Fruit fly (Drosophila melanogaster) whole organism, pupa: ENCODE measurements around the gene CG5194.

Experiments used
- CG10348 ChIP-seq: fragments of 200-800 bp; sonication (Bioruptor generic); IDR thresholded peaks from 2 replicates; pipeline ENCODE4 v1.3.6; 2022; ENCODE audit warnings: missing biosample characterization, missing genetic modification characterization
- CG12605 ChIP-seq: fragments of 200-800 bp; sonication (Bioruptor generic); IDR thresholded peaks from 2 replicates; pipeline ENCODE4 v1.3.6; 2022; ENCODE audit warnings: missing biosample characterization, missing genetic modification characterization
- CG13204 ChIP-seq: fragments of 200-800 bp; sonication (Bioruptor generic); optimal IDR thresholded peaks from 2 replicates; lab custom pipeline; 2018; ENCODE audit warnings: missing biosample characterization, mild to moderate bottlenecking, missing genetic modification characterization, moderate library complexity
- CG15710 ChIP-seq: fragments of 200-800 bp; sonication (Bioruptor generic); optimal IDR thresholded peaks from 2 replicates; lab custom pipeline; 2018; ENCODE audit warnings: missing biosample characterization, mild to moderate bottlenecking, missing genetic modification characterization, moderate library complexity
- CG17806 ChIP-seq: fragments of 200-800 bp; sonication (Bioruptor generic); optimal IDR thresholded peaks from 2 replicates; lab custom pipeline; 2018; ENCODE audit warnings: missing biosample characterization, mild to moderate bottlenecking, missing genetic modification characterization, moderate library complexity
- CG32121 ChIP-seq: fragments of 200-800 bp; sonication (Bioruptor generic); IDR thresholded peaks from 2 replicates; pipeline ENCODE4 v1.3.6; 2022; ENCODE audit warnings: missing biosample characterization, missing genetic modification characterization
- CG34367 ChIP-seq: fragments of 200-800 bp; sonication (Bioruptor generic); optimal IDR thresholded peaks from 2 replicates; lab custom pipeline; 2018; ENCODE audit warnings: missing biosample characterization, mild to moderate bottlenecking, missing genetic modification characterization
- CG4496 ChIP-seq: fragments of 200-800 bp; sonication (Bioruptor generic); IDR thresholded peaks from 3 replicates; pipeline ENCODE4 v1.3.6; 2022; ENCODE audit warnings: missing biosample characterization, missing genetic modification characterization
- CG8159 ChIP-seq: fragments of 200-800 bp; sonication (Bioruptor generic); optimal IDR thresholded peaks from 3 replicates; lab custom pipeline; 2018; ENCODE audit warnings: missing biosample characterization, mild to moderate bottlenecking, missing genetic modification characterization, moderate library complexity
- CG8301 ChIP-seq: fragments of 200-800 bp; sonication (Bioruptor generic); optimal IDR thresholded peaks from 2 replicates; lab custom pipeline; 2018; ENCODE audit warnings: missing biosample characterization, mild to moderate bottlenecking, missing genetic modification characterization
- CG9948 ChIP-seq: fragments of 200-800 bp; sonication (Bioruptor generic); optimal IDR thresholded peaks from 2 replicates; lab custom pipeline; 2018; ENCODE audit warnings: missing biosample characterization, mild to moderate bottlenecking, missing genetic modification characterization, moderate library complexity
- D1 ChIP-seq: fragments of 200-800 bp; sonication (Bioruptor generic); optimal IDR thresholded peaks from 2 replicates; lab custom pipeline; 2018; ENCODE audit warnings: missing biosample characterization, mild to moderate bottlenecking, missing genetic modification characterization, moderate library complexity
- EcR ChIP-seq: fragments of 200-800 bp; sonication (Bioruptor generic); optimal IDR thresholded peaks from 3 replicates; lab custom pipeline; 2019; ENCODE audit warnings: missing biosample characterization, missing genetic modification characterization, mild to moderate bottlenecking, moderate library complexity, missing genetic modification reagents
- Ets98B ChIP-seq: fragments of 200-800 bp; sonication (Bioruptor generic); IDR thresholded peaks from 2 replicates; pipeline ENCODE4 v1.3.6; 2022; ENCODE audit warnings: missing biosample characterization, missing genetic modification characterization
- Pif1A ChIP-seq: fragments of 200-800 bp; sonication (Bioruptor generic); optimal IDR thresholded peaks from 3 replicates; lab custom pipeline; 2016; ENCODE audit warnings: missing biosample characterization, missing genetic modification characterization
- Pif1B ChIP-seq: fragments of 200-800 bp; sonication (Bioruptor generic); optimal IDR thresholded peaks from 3 replicates; lab custom pipeline; 2016; ENCODE audit warnings: missing biosample characterization, missing genetic modification characterization
- Snoo ChIP-seq: fragments of 200-800 bp; sonication (Bioruptor generic); optimal IDR thresholded peaks from 3 replicates; lab custom pipeline; 2017; ENCODE audit warnings: missing biosample characterization, mild to moderate bottlenecking, missing genetic modification characterization, inconsistent platforms
- fd96Ca ChIP-seq: fragments of 200-800 bp; sonication (Bioruptor generic); IDR thresholded peaks from 3 replicates; pipeline ENCODE4 v1.3.6; 2022; ENCODE audit warnings: missing biosample characterization, missing genetic modification characterization
- gl ChIP-seq: fragments of 200-800 bp; sonication (Bioruptor generic); optimal IDR thresholded peaks from 2 replicates; lab custom pipeline; 2018; ENCODE audit warnings: missing biosample characterization, mild to moderate bottlenecking, missing genetic modification characterization
- rn ChIP-seq: fragments of 200-800 bp; sonication (Bioruptor generic); IDR thresholded peaks from 2 replicates; pipeline ENCODE4 v1.3.6; 2022; ENCODE audit warnings: missing biosample characterization, missing genetic modification characterization

Gene CG5194

DNA sequence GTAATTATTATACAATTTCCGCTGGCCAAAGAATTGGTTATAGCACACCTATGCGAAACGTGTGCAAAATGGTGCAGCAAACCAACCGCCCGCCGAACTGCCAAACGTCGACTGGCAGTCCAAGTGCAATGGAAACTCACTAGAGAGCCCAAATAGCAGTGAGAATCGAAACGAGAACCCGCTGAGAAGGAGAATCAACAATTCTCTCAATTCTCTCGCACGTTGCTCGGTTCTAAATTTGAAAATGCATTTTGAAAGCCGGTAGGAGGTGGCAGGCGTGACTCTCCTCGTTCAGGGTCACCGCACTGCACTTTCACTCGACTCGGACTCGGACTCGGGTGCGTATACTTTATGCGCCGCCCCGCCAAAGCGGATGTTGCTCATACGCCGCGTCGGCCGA is 29.9 kb downstream of the CG5194 start, which contains the start of gene CG5644:
TSS of gene CG5644 (minus strand) at position 101 of the 400 bp plus-strand sequence.
- TF ChIP-seq CG32121 (GFP tag; lab: Robert Waterston, UW) (no peak), D1 (tag; lab: Kevin White, UChicago) (no peak)

dm6 chr3L:8978678-8979413 is 30.8 kb downstream of the CG5194 start:
- TF ChIP-seq CG13204 (GFP tag; lab: Kevin White, UChicago) (no peak), CG8301 (tag; lab: Kevin White, UChicago) (peak; percentile 3), CG4496 (peak; percentile 83; the same call in 2 of the 3 replicates), Snoo (tag; lab: Kevin White, UChicago) (no peak), CG12605 (peak; percentile 40), CG10348 (peak; percentile 47; the same call in 1 of the 2 replicates), CG9948 (tag; lab: Kevin White, UChicago) (peak; percentile 8), fd96Ca (peak; percentile 73; the same call in 2 of the 3 replicates), Ets98B (peak; percentile 74), CG32121 (GFP tag; lab: Robert Waterston, UW) (peak; percentile 84), CG8159 (tag; lab: Kevin White, UChicago) (no peak), EcR (GFP tag; lab: Kevin White, UChicago) (peak; percentile 70)

- TF ChIP-seq gl (tag; lab: Kevin White, UChicago) (no peak), Pif1A (GFP tag; lab: Kevin White, UChicago) (no peak), Snoo (tag; lab: Kevin White, UChicago) (peak; percentile 34), CG9948 (tag; lab: Kevin White, UChicago) (peak; percentile 47), CG32121 (GFP tag; lab: Robert Waterston, UW) (peak; percentile 30; the same call in 1 of the 2 replicates), CG8159 (tag; lab: Kevin White, UChicago) (peak; percentile 63), fd96Ca (peak; percentile 59; the same call in 1 of the 3 replicates), CG15710 (tag; lab: Kevin White, UChicago) (peak; percentile 65), CG12605 (0 out of 2 replicates have a peak, but pooled peaks have one; percentile 25), CG17806 (tag; lab: Kevin White, UChicago) (peak; percentile 24)
Measured at dm6 chr3L:8974478-8975477, 34.9 kb downstream of the CG5194 start, which contains the start of the genes pix and Srp68. TSS of gene pix (minus strand) at chr3L:8974765. TSS of gene Srp68 (plus strand) at chr3L:8975046.

- TF ChIP-seq EcR (GFP tag; lab: Kevin White, UChicago) (peak; percentile 2), gl (tag; lab: Kevin White, UChicago) (no peak)
Measured at dm6 chr3L:8968437-8968836, 41.2 kb downstream of the CG5194 start, which contains the start of gene CG5026. TSS of gene CG5026 (plus strand) at chr3L:8968528.

dm6 chr3L:8966324-8967011 is 43.2 kb downstream of the CG5194 start, which contains the start of the genes CG5653 and CG5021:
TSS of gene CG5653 (minus strand) at chr3L:8966374.
TSS of gene CG5021 (plus strand) at chr3L:8966829.
- TF ChIP-seq D1 (tag; lab: Kevin White, UChicago) (no peak), CG10348 (no peak), rn (no peak), Ets98B (no peak), CG34367 (tag; lab: Kevin White, UChicago) (no peak), CG32121 (GFP tag; lab: Robert Waterston, UW) (no peak), gl (tag; lab: Kevin White, UChicago) (peak; percentile 3), CG12605 (no peak)
- TF ChIP-seq, all 21 proteins: peak for 1

dm6 chr3L:8964458-8964857 is 45.2 kb downstream of the CG5194 start, which contains the start of gene ValRS-m:
TSS of gene ValRS-m (minus strand) at chr3L:8964769.
- TF ChIP-seq Pif1B (GFP tag; lab: Kevin White, UChicago) (no peak), CG32121 (GFP tag; lab: Robert Waterston, UW) (no peak), Pif1A (GFP tag; lab: Kevin White, UChicago) (no peak), gl (tag; lab: Kevin White, UChicago) (no peak), CG34367 (tag; lab: Kevin White, UChicago) (no peak), CG8159 (tag; lab: Kevin White, UChicago) (no peak), Snoo (tag; lab: Kevin White, UChicago) (no peak), EcR (GFP tag; lab: Kevin White, UChicago) (no peak), Ets98B (no peak), D1 (tag; lab: Kevin White, UChicago) (no peak), CG12605 (no peak), CG13204 (GFP tag; lab: Kevin White, UChicago) (no peak)
